Worm (Caenorhabditis elegans): ENCODE data around the gene srh-147.

DNA sequence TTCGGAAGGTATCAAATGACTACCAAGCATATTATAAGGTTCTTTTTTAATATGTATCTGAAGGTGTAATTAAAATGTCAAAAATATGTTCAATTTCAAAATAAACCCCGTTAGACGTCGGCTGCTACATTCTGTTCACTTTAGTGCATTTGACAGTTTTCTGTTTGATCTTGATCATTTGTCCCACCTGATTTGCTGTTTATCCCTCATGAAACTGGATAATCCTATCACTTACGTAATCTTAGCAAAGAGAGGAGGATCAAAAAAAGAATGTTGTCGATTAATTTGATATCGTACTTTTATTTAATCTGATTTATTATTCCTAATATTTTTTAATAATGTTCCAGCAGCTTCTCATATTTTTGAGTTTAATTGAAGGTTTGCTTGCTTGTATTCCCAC lies 39.7 kb downstream of the srh-147 start, which contains the start of gene F54B8.1:
- no peak for TF ChIP-seq flt-1 (GFP tag; IDR thresholded peaks at IDR 0.05)
- no peak for TF ChIP-seq T22C8.4 (GFP tag; IDR thresholded peaks at IDR 0.05)
- TF ChIP-seq cog-1 (tag; optimal IDR thresholded peaks at IDR 0.05), result no peak
- no peak for TF ChIP-seq tab-1 (GFP tag; IDR thresholded peaks at IDR 0.05)
- TF ChIP-seq ref-1 (GFP tag; conservative IDR thresholded peaks at IDR 0.05), result no peak
